Fruit fly (Drosophila melanogaster) whole organism, embryonic: ENCODE measurements around the gene Dh44.

Experiments used
- Aef1 ChIP-seq: fragments of 200-800 bp; sonication (Bioruptor generic); IDR thresholded peaks from 3 replicates; pipeline ENCODE4 v1.3.6; 2022; ENCODE audit warnings: missing biosample characterization, missing genetic modification characterization
- Atf-2 ChIP-seq: fragments of 200-800 bp; sonication (Bioruptor generic); optimal IDR thresholded peaks from 2 replicates; lab custom pipeline; 2016; ENCODE audit warnings: missing biosample characterization, missing genetic modification characterization
- Blimp-1 ChIP-seq: fragments of 200-800 bp; sonication (Bioruptor generic); optimal IDR thresholded peaks from 3 replicates; lab custom pipeline; 2018; ENCODE audit warnings: missing biosample characterization, missing genetic modification characterization, mild to moderate bottlenecking, moderate library complexity, missing genetic modification reagents
- CG10543 ChIP-seq: fragments of 200-800 bp; sonication (Bioruptor generic); optimal IDR thresholded peaks from 3 replicates; lab custom pipeline; 2017; ENCODE audit warnings: missing biosample characterization, mild to moderate bottlenecking, missing genetic modification characterization, moderate library complexity
- CG12071 ChIP-seq: fragments of 200-800 bp; sonication (Bioruptor generic); optimal IDR thresholded peaks from 3 replicates; lab custom pipeline; 2018; ENCODE audit warnings: missing biosample characterization, mild to moderate bottlenecking, missing genetic modification characterization
- CG12155 ChIP-seq: fragments of 200-800 bp; sonication (Bioruptor generic); optimal IDR thresholded peaks from 3 replicates; lab custom pipeline; 2016; ENCODE audit warnings: missing biosample characterization, missing genetic modification characterization
- CG13424 ChIP-seq: fragments of 200-800 bp; sonication (Bioruptor generic); optimal IDR thresholded peaks from 2 replicates; lab custom pipeline; 2019; ENCODE audit warnings: missing biosample characterization, mild to moderate bottlenecking, missing genetic modification characterization, moderate library complexity
- CG14860 ChIP-seq: fragments of 200-800 bp; sonication (Bioruptor generic); IDR thresholded peaks from 3 replicates; pipeline ENCODE4 v1.3.6; 2022; ENCODE audit warnings: missing biosample characterization, missing genetic modification characterization; ENCODE audit not compliant: partially characterized antibody
- CG15514 ChIP-seq: fragments of 200-800 bp; sonication (Bioruptor generic); optimal IDR thresholded peaks from 3 replicates; lab custom pipeline; 2017; ENCODE audit warnings: missing biosample characterization, missing genetic modification characterization, mild to moderate bottlenecking, moderate library complexity, missing genetic modification reagents
- CG2199 ChIP-seq: fragments of 200-800 bp; sonication (Bioruptor generic); IDR thresholded peaks from 3 replicates; pipeline ENCODE4 v1.3.6; 2022; ENCODE audit warnings: missing biosample characterization, missing genetic modification characterization
- CG30403 ChIP-seq: fragments of 200-800 bp; sonication (Bioruptor generic); optimal IDR thresholded peaks from 3 replicates; lab custom pipeline; 2016; ENCODE audit warnings: missing biosample characterization, missing genetic modification characterization
- CG34376 ChIP-seq: fragments of 200-800 bp; sonication (Bioruptor generic); optimal IDR thresholded peaks from 2 replicates; lab custom pipeline; 2018; ENCODE audit warnings: missing biosample characterization, mild to moderate bottlenecking, missing genetic modification characterization
- CG34422 ChIP-seq: fragments of 200-800 bp; sonication (Bioruptor generic); IDR thresholded peaks from 3 replicates; pipeline ENCODE4 v1.3.6; 2022; ENCODE audit warnings: missing biosample characterization, missing genetic modification characterization
- CG6689 ChIP-seq: fragments of 200-800 bp; sonication (Bioruptor generic); IDR thresholded peaks from 2 replicates; pipeline ENCODE4 v1.3.6; 2022; ENCODE audit warnings: missing biosample characterization, missing genetic modification characterization
- CG6813 ChIP-seq: fragments of 200-800 bp; sonication (Bioruptor generic); optimal IDR thresholded peaks from 2 replicates; lab custom pipeline; 2017; ENCODE audit warnings: missing biosample characterization, missing genetic modification characterization, mild to moderate bottlenecking, moderate library complexity, missing genetic modification reagents
- CG9437 ChIP-seq: fragments of 200-800 bp; sonication (Bioruptor generic); optimal IDR thresholded peaks from 2 replicates; lab custom pipeline; 2018; ENCODE audit warnings: missing biosample characterization, mild to moderate bottlenecking, missing genetic modification characterization
- CoRest ChIP-seq: fragments of 200-800 bp; sonication (Bioruptor generic); optimal IDR thresholded peaks from 3 replicates; lab custom pipeline; 2018; ENCODE audit warnings: missing biosample characterization, mild to moderate bottlenecking, missing genetic modification characterization, moderate library complexity
- Dp ChIP-seq: fragments of 200-800 bp; sonication (Bioruptor generic); optimal IDR thresholded peaks from 2 replicates; lab custom pipeline; 2018; ENCODE audit warnings: missing biosample characterization, mild to moderate bottlenecking, missing genetic modification characterization, moderate library complexity
- E2f2 ChIP-seq: fragments of 200-800 bp; sonication (Bioruptor generic); IDR thresholded peaks from 2 replicates; pipeline ENCODE4 v1.3.6; 2022; ENCODE audit warnings: missing biosample characterization, missing genetic modification characterization
- ERR ChIP-seq: fragments of 200-800 bp; sonication (Bioruptor generic); optimal IDR thresholded peaks from 2 replicates; lab custom pipeline; 2016; ENCODE audit warnings: missing biosample characterization, missing genetic modification characterization
- Eip74EF ChIP-seq, 2 experiments: fragments of 200-800 bp in 1 of 2; fragments of >200 bp in 1 of 2; sonication (Bioruptor generic) in 1 of 2; optimal IDR thresholded peaks; 2 replicates each; lab custom pipeline; 2017 to 2019; ENCODE audit warnings: missing biosample characterization in 2 of 2, missing genetic modification characterization in 2 of 2, mild to moderate bottlenecking in 1 of 2, moderate library complexity in 1 of 2
- Ets65A ChIP-seq: fragments of 200-800 bp; sonication (Bioruptor generic); peaks from one replicate; lab custom pipeline; 2016; ENCODE audit warnings: missing biosample characterization, missing genetic modification characterization
- HLHmδ ChIP-seq: fragments of 200-800 bp; sonication (Bioruptor generic); optimal IDR thresholded peaks from 2 replicates; lab custom pipeline; 2018; ENCODE audit warnings: missing biosample characterization, mild to moderate bottlenecking, missing genetic modification characterization, moderate library complexity
- Jarid2 ChIP-seq: fragments of 200-800 bp; sonication (Bioruptor generic); optimal IDR thresholded peaks from 3 replicates; lab custom pipeline; 2017; ENCODE audit warnings: mild to moderate bottlenecking, missing biosample characterization, missing genetic modification reagents, missing genetic modification characterization
- MESR4 ChIP-seq: fragments of 200-800 bp; sonication (Bioruptor generic); optimal IDR thresholded peaks from 2 replicates; lab custom pipeline; 2018; ENCODE audit warnings: missing biosample characterization, mild to moderate bottlenecking, missing genetic modification characterization, moderate library complexity
- Max ChIP-seq: fragments of 200-800 bp; sonication (Bioruptor generic); optimal IDR thresholded peaks from 2 replicates; lab custom pipeline; 2016; ENCODE audit warnings: missing biosample characterization, mild to moderate bottlenecking, missing genetic modification characterization
- NFAT ChIP-seq: fragments of 200-800 bp; sonication (Bioruptor generic); IDR thresholded peaks from 2 replicates; pipeline ENCODE4 v1.3.6; 2022; ENCODE audit warnings: missing biosample characterization, missing genetic modification characterization
- NK7.1 ChIP-seq: fragments of 200-800 bp; sonication (Bioruptor generic); optimal IDR thresholded peaks from 3 replicates; lab custom pipeline; 2016; ENCODE audit warnings: missing biosample characterization, missing genetic modification characterization
- NfI ChIP-seq: fragments of 200-800 bp; sonication (Bioruptor generic); optimal IDR thresholded peaks from 3 replicates; lab custom pipeline; 2018; ENCODE audit warnings: missing biosample characterization, mild to moderate bottlenecking, missing genetic modification characterization, moderate library complexity
- Ptx1 ChIP-seq: fragments of 200-800 bp; sonication (Bioruptor generic); IDR thresholded peaks from 2 replicates; pipeline ENCODE4 v1.3.6; 2022; ENCODE audit warnings: missing biosample characterization, missing genetic modification characterization
- Sry-δ ChIP-seq: fragments of 200-800 bp; sonication (Bioruptor generic); optimal IDR thresholded peaks from 2 replicates; lab custom pipeline; 2016; ENCODE audit warnings: missing biosample characterization, missing genetic modification characterization
- Xrp1 ChIP-seq: fragments of 200-800 bp; sonication (Bioruptor generic); IDR thresholded peaks from 2 replicates; pipeline ENCODE4 v1.3.6; 2022; ENCODE audit warnings: missing biosample characterization, missing genetic modification characterization
- ab ChIP-seq: fragments of 200-800 bp; sonication (Bioruptor generic); optimal IDR thresholded peaks from 2 replicates; lab custom pipeline; 2016; ENCODE audit warnings: missing biosample characterization, missing genetic modification characterization
- ac ChIP-seq: fragments of 200-800 bp; sonication (Bioruptor generic); optimal IDR thresholded peaks from 3 replicates; lab custom pipeline; 2017; ENCODE audit warnings: missing biosample characterization, mild to moderate bottlenecking, missing genetic modification characterization
- bigmax ChIP-seq: fragments of 200-800 bp; sonication (Bioruptor generic); optimal IDR thresholded peaks from 2 replicates; lab custom pipeline; 2018; ENCODE audit warnings: missing biosample characterization, mild to moderate bottlenecking, missing genetic modification characterization
- bowl ChIP-seq: fragments of 200-800 bp; sonication (Bioruptor generic); IDR thresholded peaks from 2 replicates; pipeline ENCODE4 v1.3.6; 2022; ENCODE audit warnings: missing biosample characterization, missing genetic modification characterization
- cg ChIP-seq: fragments of 200-800 bp; sonication (Bioruptor generic); optimal IDR thresholded peaks from 3 replicates; lab custom pipeline; 2019; ENCODE audit warnings: missing biosample characterization, mild to moderate bottlenecking, missing genetic modification characterization, moderate library complexity
- chm ChIP-seq: fragments of 200-800 bp; sonication (Bioruptor generic); IDR thresholded peaks from 2 replicates; pipeline ENCODE4 v1.3.6; 2022; ENCODE audit warnings: missing biosample characterization, missing genetic modification characterization
- disco-r ChIP-seq: fragments of 200-800 bp; sonication (Bioruptor generic); optimal IDR thresholded peaks from 2 replicates; lab custom pipeline; 2016; ENCODE audit warnings: missing biosample characterization, missing genetic modification characterization
- ems ChIP-seq: fragments of 200-800 bp; sonication (Bioruptor generic); optimal IDR thresholded peaks from 3 replicates; lab custom pipeline; 2016; ENCODE audit warnings: missing biosample characterization, missing genetic modification characterization
- gsb ChIP-seq: fragments of 200-800 bp; sonication (Bioruptor generic); IDR thresholded peaks from 2 replicates; pipeline ENCODE4 v1.3.6; 2022; ENCODE audit warnings: missing biosample characterization, missing genetic modification characterization
- kah ChIP-seq: fragments of 200-800 bp; sonication (Bioruptor generic); optimal IDR thresholded peaks from 2 replicates; lab custom pipeline; 2018; ENCODE audit warnings: missing biosample characterization, mild to moderate bottlenecking, missing genetic modification characterization
- mld ChIP-seq: fragments of 200-800 bp; sonication (Bioruptor generic); IDR thresholded peaks from 3 replicates; pipeline ENCODE4 v1.3.6; 2022; ENCODE audit warnings: missing biosample characterization, missing genetic modification characterization; ENCODE audit not compliant: partially characterized antibody
- nau ChIP-seq: fragments of 200-800 bp; sonication (Bioruptor generic); optimal IDR thresholded peaks from 3 replicates; lab custom pipeline; 2017; ENCODE audit warnings: missing biosample characterization, mild to moderate bottlenecking, missing genetic modification characterization, missing genetic modification reagents
- org-1 ChIP-seq: fragments of 200-800 bp; sonication (Bioruptor generic); optimal IDR thresholded peaks from 2 replicates; lab custom pipeline; 2017; ENCODE audit warnings: missing biosample characterization, missing genetic modification characterization
- pum ChIP-seq: fragments of 200-800 bp; sonication (Bioruptor generic); optimal IDR thresholded peaks from 2 replicates; lab custom pipeline; 2016; ENCODE audit warnings: missing biosample characterization, missing genetic modification characterization
- rib ChIP-seq: fragments of 200-800 bp; sonication (Bioruptor generic); IDR thresholded peaks from 2 replicates; pipeline ENCODE4 v1.3.6; 2022; ENCODE audit warnings: missing biosample characterization, missing genetic modification characterization
- sd ChIP-seq: fragments of 200-800 bp; sonication (Bioruptor generic); optimal IDR thresholded peaks from 3 replicates; lab custom pipeline; 2018; ENCODE audit warnings: missing biosample characterization, mild to moderate bottlenecking, missing genetic modification characterization, moderate library complexity
- sens ChIP-seq: fragments of 200-800 bp; sonication (Bioruptor generic); peaks from one replicate; lab custom pipeline; 2016; ENCODE audit warnings: missing biosample characterization, missing genetic modification characterization
- sna ChIP-seq: fragments of 200-800 bp; sonication (Bioruptor generic); IDR thresholded peaks from 2 replicates; pipeline ENCODE4 v1.3.6; 2022; ENCODE audit warnings: missing biosample characterization, missing genetic modification characterization; ENCODE audit not compliant: partially characterized antibody

The Dh44 gene

dm6 chr3R:9590952-9591532 lies 46.9 kb upstream of the Dh44 start, which contains the start of the genes bocks and CG8312 (continued):
- TF ChIP-seq ERR (GFP tag; lab: Kevin White, UChicago): peak; percentile 80
- TF ChIP-seq ab: no peak
- TF ChIP-seq nau: no peak
- TF ChIP-seq org-1 (GFP tag; lab: Kevin White, UChicago): no peak
- peak; percentile 88 for TF ChIP-seq sens
- TF ChIP-seq bowl: no peak
- TF ChIP-seq CG34376 (GFP tag; lab: Kevin White, UChicago): peak; percentile 52
- TF ChIP-seq bigmax (GFP tag; lab: Kevin White, UChicago): no peak
- peak; percentile 51 for TF ChIP-seq Atf-2
- no peak for TF ChIP-seq cg
- TF ChIP-seq CoRest (tag; lab: Kevin White, UChicago): peak; percentile 47
- peak; percentile 44 for TF ChIP-seq CG12155
- peak; percentile 76 for TF ChIP-seq Max
- TF ChIP-seq Ptx1: no peak
- no peak for TF ChIP-seq sna (GFP tag; lab: Robert Waterston, UW)
- TF ChIP-seq CG12071 (GFP tag; lab: Kevin White, UChicago): peak; percentile 17
- peak; percentile 91 for TF ChIP-seq Jarid2 (GFP tag; lab: Kevin White, UChicago)
- TF ChIP-seq pum: peak; percentile 57
- TF ChIP-seq ac: no peak
- TF ChIP-seq NFAT (GFP tag; lab: Robert Waterston, UW): no peak
- peak; percentile 99 for TF ChIP-seq Sry-δ (GFP tag; lab: Kevin White, UChicago)
- TF ChIP-seq gsb: no peak
- TF ChIP-seq sd (tag; lab: Kevin White, UChicago): peak; percentile 57
- TF ChIP-seq HLHmδ: peak; percentile 27
- no peak for TF ChIP-seq Aef1 (GFP tag; lab: Robert Waterston, UW)
- TF ChIP-seq NfI (GFP tag; lab: Kevin White, UChicago): peak; percentile 26
- TF ChIP-seq CG10543 (GFP tag; lab: Kevin White, UChicago): peak; percentile 67
- no peak for TF ChIP-seq CG6813 (GFP tag; lab: Kevin White, UChicago)
- peak; percentile 22 for TF ChIP-seq Blimp-1 (GFP tag; lab: Kevin White, UChicago)
- peak; percentile 65 for TF ChIP-seq CG30403 (GFP tag; lab: Kevin White, UChicago)
- TF ChIP-seq CG9437 (GFP tag; lab: Kevin White, UChicago): no peak
- TF ChIP-seq CG14860 (GFP tag; lab: Robert Waterston, UW): no peak
- TF ChIP-seq E2f2 (GFP tag; lab: Robert Waterston, UW): no peak
- TF ChIP-seq rib (GFP tag; lab: Robert Waterston, UW): no peak
- TF ChIP-seq MESR4 (GFP tag; lab: Kevin White, UChicago): peak; percentile 64
- peak; percentile 67 for TF ChIP-seq Dp (GFP tag; lab: Kevin White, UChicago)
- no peak for TF ChIP-seq Xrp1
- TF ChIP-seq ems (GFP tag; lab: Kevin White, UChicago): peak; percentile 65
- TF ChIP-seq CG34422: no peak
- peak; percentile 15 for TF ChIP-seq disco-r (GFP tag; lab: Kevin White, UChicago)
- TF ChIP-seq Ets65A (GFP tag; lab: Kevin White, UChicago): peak; percentile 56
- peak; percentile 40 for TF ChIP-seq CG13424
- TF ChIP-seq mld: no peak
- peak; percentile 80 for TF ChIP-seq CG15514 (GFP tag; lab: Kevin White, UChicago)
- TF ChIP-seq CG2199 (GFP tag; lab: Robert Waterston, UW): no peak
- TF ChIP-seq Eip74EF (GFP tag; optimal IDR thresholded peaks at IDR 0.05; lab: Kevin White, UChicago): no peak
- TF ChIP-seq NK7.1 (GFP tag; lab: Kevin White, UChicago): no peak
- no peak for TF ChIP-seq CG6689 (GFP tag; lab: Robert Waterston, UW)
- TF ChIP-seq chm (GFP tag; lab: Robert Waterston, UW): no peak
- peak; percentile 100 for TF ChIP-seq kah (GFP tag; lab: Kevin White, UChicago)
